Fruit fly (Drosophila melanogaster): ENCODE results near the gene dpr19.
A peak's percentile ranks its signal among the peaks of the same experiment; 100 is the strongest.

Gene dpr19

dm6 chr2L:10356508-10356907, 19.5 kb upstream of the dpr19 start, which contains the start of the genes CtsL4 and ClpP (continued):
- peak; percentile 29 to 97 for TF ChIP-seq Pdp1 (GFP tag; optimal IDR thresholded peaks at IDR 0.05)
- peak; percentile 50 for TF ChIP-seq CG13424 (tag; optimal IDR thresholded peaks at IDR 0.05)
- peak; percentile 18 for TF ChIP-seq NfI (GFP tag; optimal IDR thresholded peaks at IDR 0.05)
- no peak for TF ChIP-seq exex (tag; optimal IDR thresholded peaks at IDR 0.05)
- peak; percentile 57 for TF ChIP-seq HmgD (GFP tag; optimal IDR thresholded peaks at IDR 0.05)
- TF ChIP-seq Xrp1 (GFP tag; IDR thresholded peaks at IDR 0.05) = peak; percentile 33; the same call in 1 of the 2 replicates
- TF ChIP-seq CG6689 (GFP tag; IDR thresholded peaks at IDR 0.05) = 0 out of 2 replicates have a peak, but pooled peaks have one; percentile 21
- peak; percentile 77 for TF ChIP-seq Med (GFP tag)
- TF ChIP-seq CG2889 (GFP tag; IDR thresholded peaks at IDR 0.05) = no peak
- TF ChIP-seq Atf-2 (GFP tag; optimal IDR thresholded peaks at IDR 0.05) = no peak
- TF ChIP-seq mld (GFP tag; IDR thresholded peaks at IDR 0.05; ENCODE audit: partially characterized antibody) = no peak
- peak; percentile 27 for TF ChIP-seq CG3995 (GFP tag; optimal IDR thresholded peaks at IDR 0.05)
- no peak for TF ChIP-seq onecut (GFP tag; IDR thresholded peaks at IDR 0.05)
- TF ChIP-seq kay (GFP tag; optimal IDR thresholded peaks at IDR 0.05) = peak; percentile 13
- TF ChIP-seq fru (optimal IDR thresholded peaks at IDR 0.05) = no peak
- no peak for TF ChIP-seq Spps (tag; optimal IDR thresholded peaks at IDR 0.05)
- no peak for TF ChIP-seq ftz-f1 (GFP tag; optimal IDR thresholded peaks at IDR 0.05)
- TF ChIP-seq Mrtf (GFP tag; IDR thresholded peaks at IDR 0.05) = peak; percentile 39; the same call in 1 of the 3 replicates
- TF ChIP-seq BEAF-32 (GFP tag; optimal IDR thresholded peaks at IDR 0.05) = peak; percentile 31
- peak; percentile 39 for TF ChIP-seq CG12299 (tag; optimal IDR thresholded peaks at IDR 0.05)
- TF ChIP-seq Trl (optimal IDR thresholded peaks at IDR 0.05) = no peak
- TF ChIP-seq Trl (GFP tag; optimal IDR thresholded peaks at IDR 0.05) = peak; percentile 8
- TF ChIP-seq sim (GFP tag; IDR thresholded peaks at IDR 0.05) = no peak
- TF ChIP-seq pan (optimal IDR thresholded peaks at IDR 0.05) = no peak
- peak in 1 of 2 experiments; percentile 64 for TF ChIP-seq pan (GFP tag; optimal IDR thresholded peaks at IDR 0.05 in 1 of 2, IDR thresholded peaks at IDR 0.05 in 1 of 2)
- TF ChIP-seq Sry-β (GFP tag; optimal IDR thresholded peaks at IDR 0.05) = peak; percentile 21
- TF ChIP-seq ERR (GFP tag; optimal IDR thresholded peaks at IDR 0.05) = no peak
- TF ChIP-seq CG31224 (GFP tag; IDR thresholded peaks at IDR 0.05) = no peak
- TF ChIP-seq Sry-δ (GFP tag; optimal IDR thresholded peaks at IDR 0.05) = peak; percentile 43
- TF ChIP-seq CG12104 (GFP tag; optimal IDR thresholded peaks at IDR 0.05) = no peak
- TF ChIP-seq ind (GFP tag; optimal IDR thresholded peaks at IDR 0.05) = peak; percentile 49
- no peak for TF ChIP-seq CG34224 (GFP tag; IDR thresholded peaks at IDR 0.05; ENCODE audit: partially characterized antibody)
- peak; percentile 33; the same call in 1 of the 2 replicates for TF ChIP-seq CG13287 (GFP tag; IDR thresholded peaks at IDR 0.05; ENCODE audit: partially characterized antibody)
- TF ChIP-seq chm (GFP tag; IDR thresholded peaks at IDR 0.05) = peak; percentile 64; the same call in 1 of the 2 replicates
- TF ChIP-seq CG10959 (GFP tag; IDR thresholded peaks at IDR 0.05) = no peak
- TF ChIP-seq chif (GFP tag; optimal IDR thresholded peaks at IDR 0.05) = peak in 1 of 2 experiments; percentile 39
- TF ChIP-seq pho (GFP tag; optimal IDR thresholded peaks at IDR 0.05) = peak; percentile 23
- TF ChIP-seq seq (GFP tag; IDR thresholded peaks at IDR 0.05) = no peak
- no peak for TF ChIP-seq Dad (GFP tag; optimal IDR thresholded peaks at IDR 0.05)
- no peak for TF ChIP-seq fd102C (GFP tag; optimal IDR thresholded peaks at IDR 0.05)
- TF ChIP-seq CG10979 (tag; optimal IDR thresholded peaks at IDR 0.05) = peak; percentile 28
- peak; percentile 50; the same call in 2 of the 3 replicates for TF ChIP-seq dysf (GFP tag; IDR thresholded peaks at IDR 0.05)
- no peak for TF ChIP-seq BtbVII (GFP tag; optimal IDR thresholded peaks at IDR 0.05)
- no peak for TF ChIP-seq knrl (GFP tag; IDR thresholded peaks at IDR 0.05; ENCODE audit: partially characterized antibody)
- TF ChIP-seq Ptx1 (GFP tag; IDR thresholded peaks at IDR 0.05) = peak; percentile 60
- peak; percentile 59 for TF ChIP-seq Elba2 (GFP tag; optimal IDR thresholded peaks at IDR 0.05)
- TF ChIP-seq CG1792 (GFP tag; optimal IDR thresholded peaks at IDR 0.05) = no peak
- no peak for TF ChIP-seq CG7372 (GFP tag; IDR thresholded peaks at IDR 0.05)
- no peak for TF ChIP-seq aop (GFP tag; IDR thresholded peaks at IDR 0.05)
- TF ChIP-seq ase (GFP tag; IDR thresholded peaks at IDR 0.05) = peak; percentile 26; the same call in 1 of the 3 replicates
- TF ChIP-seq hth (optimal IDR thresholded peaks at IDR 0.05) = no peak
- TF ChIP-seq Xbp1 (GFP tag; optimal IDR thresholded peaks at IDR 0.05) = peak; percentile 71
- TF ChIP-seq sug (tag; optimal IDR thresholded peaks at IDR 0.05) = no peak
